Fruit fly (Drosophila melanogaster) whole organism, prepupa: ENCODE data around the gene CG18598.

Source experiments
- Blimp-1 ChIP-seq: fragments of 200-800 bp; sonication (Bioruptor generic); optimal IDR thresholded peaks from 3 replicates; lab custom pipeline; 2017; ENCODE audit warnings: missing biosample characterization, missing genetic modification characterization, mild to moderate bottlenecking, moderate library complexity, missing genetic modification reagents
- CG10631 ChIP-seq: fragments of 200-800 bp; sonication (Bioruptor generic); optimal IDR thresholded peaks from 2 replicates; lab custom pipeline; 2016; ENCODE audit warnings: missing biosample characterization, missing genetic modification characterization
- CG10669 ChIP-seq: fragments of 200-800 bp; sonication (Bioruptor generic); optimal IDR thresholded peaks from 3 replicates; lab custom pipeline; 2018; ENCODE audit warnings: missing biosample characterization, mild to moderate bottlenecking, missing genetic modification characterization, moderate library complexity
- CG11294 ChIP-seq: fragments of 200-800 bp; sonication (Bioruptor generic); IDR thresholded peaks from 2 replicates; pipeline ENCODE4 v1.3.6; 2022; ENCODE audit warnings: missing biosample characterization, missing genetic modification characterization
- CG11762 ChIP-seq: fragments of 200-800 bp; sonication (Bioruptor generic); optimal IDR thresholded peaks from 3 replicates; lab custom pipeline; 2016; ENCODE audit warnings: missing biosample characterization, missing genetic modification characterization; ENCODE audit not compliant: insufficient read depth
- CG11902 ChIP-seq: fragments of 200-800 bp; sonication (Bioruptor generic); optimal IDR thresholded peaks from 3 replicates; lab custom pipeline; 2016; ENCODE audit warnings: missing biosample characterization, missing genetic modification characterization
- CG15336 ChIP-seq: fragments of 200-800 bp; sonication (Bioruptor generic); IDR thresholded peaks from 2 replicates; pipeline ENCODE4 v1.3.6; 2022; ENCODE audit warnings: missing biosample characterization, missing genetic modification characterization
- CG1621 ChIP-seq: fragments of 200-800 bp; sonication (Bioruptor generic); optimal IDR thresholded peaks from 3 replicates; lab custom pipeline; 2018; ENCODE audit warnings: missing biosample characterization, mild to moderate bottlenecking, missing genetic modification characterization
- CG32006 ChIP-seq: fragments of 200-800 bp; sonication (Bioruptor generic); optimal IDR thresholded peaks from 3 replicates; lab custom pipeline; 2017; ENCODE audit warnings: missing biosample characterization, mild to moderate bottlenecking, missing genetic modification characterization
- CG34406 ChIP-seq: fragments of 200-800 bp; sonication (Bioruptor generic); optimal IDR thresholded peaks from 3 replicates; lab custom pipeline; 2016; ENCODE audit warnings: missing biosample characterization, missing genetic modification characterization
- CG4318 ChIP-seq: fragments of 200-800 bp; sonication (Bioruptor generic); optimal IDR thresholded peaks from 3 replicates; lab custom pipeline; 2017; ENCODE audit warnings: missing biosample characterization, mild to moderate bottlenecking, missing genetic modification characterization
- CG6792 ChIP-seq: fragments of 200-800 bp; sonication (Bioruptor generic); optimal IDR thresholded peaks from 3 replicates; lab custom pipeline; 2016; ENCODE audit warnings: missing biosample characterization, missing genetic modification characterization
- CG6808 ChIP-seq: fragments of 200-800 bp; sonication (Bioruptor generic); optimal IDR thresholded peaks from 3 replicates; lab custom pipeline; 2017; ENCODE audit warnings: missing biosample characterization, missing genetic modification characterization, mild to moderate bottlenecking, moderate library complexity, missing genetic modification reagents
- CG6854 ChIP-seq: fragments of 200-800 bp; sonication (Bioruptor generic); optimal IDR thresholded peaks from 2 replicates; lab custom pipeline; 2017; ENCODE audit warnings: missing biosample characterization, mild to moderate bottlenecking, missing genetic modification characterization
- CG8319 ChIP-seq: fragments of 200-800 bp; sonication (Bioruptor generic); optimal IDR thresholded peaks from 3 replicates; lab custom pipeline; 2016; ENCODE audit warnings: missing biosample characterization, missing genetic modification characterization
- CG9139 ChIP-seq: fragments of 200-800 bp; sonication (Bioruptor generic); optimal IDR thresholded peaks from 3 replicates; lab custom pipeline; 2017; ENCODE audit warnings: missing biosample characterization, mild to moderate bottlenecking, missing genetic modification characterization
- Eip75B ChIP-seq: fragments of 200-800 bp; sonication (Bioruptor generic); optimal IDR thresholded peaks from 3 replicates; lab custom pipeline; 2016; ENCODE audit warnings: missing biosample characterization, missing genetic modification characterization
- Eip93F ChIP-seq: fragments of 200-800 bp; sonication (Bioruptor generic); optimal IDR thresholded peaks from 2 replicates; lab custom pipeline; 2016; ENCODE audit warnings: missing biosample characterization, mild to moderate bottlenecking, missing genetic modification characterization
- Gug ChIP-seq: fragments of 200-800 bp; sonication (Bioruptor generic); IDR thresholded peaks from 2 replicates; pipeline ENCODE4 v1.3.6; 2022; ENCODE audit warnings: missing biosample characterization, missing genetic modification characterization
- Hr4 ChIP-seq: fragments of 200-800 bp; sonication (Bioruptor generic); optimal IDR thresholded peaks from 3 replicates; lab custom pipeline; 2016; ENCODE audit warnings: missing biosample characterization, missing genetic modification characterization
- Lpt ChIP-seq: fragments of 200-800 bp; sonication (Bioruptor generic); optimal IDR thresholded peaks from 3 replicates; lab custom pipeline; 2016; ENCODE audit warnings: missing biosample characterization, missing genetic modification characterization
- Met ChIP-seq: fragments of 200-800 bp; sonication (Bioruptor generic); optimal IDR thresholded peaks from 3 replicates; lab custom pipeline; 2016; ENCODE audit warnings: missing biosample characterization, missing genetic modification characterization
- OdsH ChIP-seq: fragments of 200-800 bp; sonication (Bioruptor generic); optimal IDR thresholded peaks from 3 replicates; lab custom pipeline; 2016; ENCODE audit warnings: missing biosample characterization, missing genetic modification characterization
- Smox ChIP-seq: fragments of 200-800 bp; sonication (Bioruptor generic); optimal IDR thresholded peaks from 3 replicates; lab custom pipeline; 2016; ENCODE audit warnings: missing biosample characterization, missing genetic modification characterization
- Sox14 ChIP-seq: fragments of 200-800 bp; sonication (Bioruptor generic); optimal IDR thresholded peaks from 3 replicates; lab custom pipeline; 2016; ENCODE audit warnings: missing biosample characterization, missing genetic modification characterization
- achi ChIP-seq: fragments of 200-800 bp; sonication (Bioruptor generic); optimal IDR thresholded peaks from 3 replicates; lab custom pipeline; 2016; ENCODE audit warnings: missing biosample characterization, missing genetic modification characterization
- dac ChIP-seq: fragments of 200-800 bp; sonication (Bioruptor generic); optimal IDR thresholded peaks from 2 replicates; lab custom pipeline; 2017; ENCODE audit warnings: missing biosample characterization, mild to moderate bottlenecking, missing genetic modification characterization
- fkh ChIP-seq: fragments of 200-800 bp; sonication (Bioruptor generic); optimal IDR thresholded peaks from 3 replicates; lab custom pipeline; 2017; ENCODE audit warnings: missing biosample characterization, mild to moderate bottlenecking, missing genetic modification characterization, moderate library complexity
- pdm3 ChIP-seq: fragments of 200-800 bp; sonication (Bioruptor generic); optimal IDR thresholded peaks from 3 replicates; lab custom pipeline; 2016; ENCODE audit warnings: missing biosample characterization, missing genetic modification characterization
- spab ChIP-seq: fragments of 200-800 bp; sonication (Bioruptor generic); optimal IDR thresholded peaks from 2 replicates; lab custom pipeline; 2017; ENCODE audit warnings: missing biosample characterization, mild to moderate bottlenecking, missing genetic modification characterization, missing genetic modification reagents
- ss ChIP-seq, 2 experiments: fragments of 200-800 bp; sonication (Bioruptor generic); optimal IDR thresholded peaks; 2 replicates in 1 of 2; 3 replicates in 1 of 2; lab custom pipeline; 2017 to 2018; ENCODE audit warnings: mild to moderate bottlenecking in 2 of 2, missing biosample characterization in 2 of 2, missing genetic modification characterization in 2 of 2, moderate library complexity in 1 of 2
- vri ChIP-seq: fragments of 200-800 bp; sonication (Bioruptor generic); optimal IDR thresholded peaks from 3 replicates; lab custom pipeline; 2016; ENCODE audit warnings: missing biosample characterization, mild to moderate bottlenecking, missing genetic modification characterization

The CG18598 gene

dm6 chr3R:18244171-18245043 is 6.5 kb upstream of the CG18598 start (continued):
- TF ChIP-seq CG8319 (GFP tag; lab: Kevin White, UChicago) (no peak), fkh (GFP tag; lab: Kevin White, UChicago) (peak; percentile 53), CG6808 (no peak), Met (GFP tag; lab: Kevin White, UChicago) (no peak), Hr4 (GFP tag; lab: Kevin White, UChicago) (no peak), CG10669 (GFP tag; lab: Kevin White, UChicago) (no peak), dac (GFP tag; lab: Kevin White, UChicago) (no peak), Sox14 (GFP tag; lab: Kevin White, UChicago) (peak; percentile 32), CG15336 (GFP tag; lab: Robert Waterston, UW) (no peak), spab (GFP tag; lab: Kevin White, UChicago) (no peak), pdm3 (GFP tag; lab: Kevin White, UChicago) (no peak), CG6854 (GFP tag; lab: Kevin White, UChicago) (no peak), Gug (no peak; the same call in 1 of the 2 replicates), CG1621 (peak; percentile 24), Blimp-1 (no peak)

- TF ChIP-seq ss (GFP tag; optimal IDR thresholded peaks at IDR 0.05; lab: Kevin White, UChicago) (peak in 1 of 2 experiments; percentile 0), OdsH (GFP tag; lab: Kevin White, UChicago) (no peak), Eip93F (GFP tag; lab: Kevin White, UChicago) (no peak), CG11294 (GFP tag; lab: Robert Waterston, UW) (no peak), CG11762 (GFP tag; lab: Kevin White, UChicago) (no peak), achi (no peak)
Measured at dm6 chr3R:18245044-18245596, 5.8 kb upstream of the CG18598 start.

DNA sequence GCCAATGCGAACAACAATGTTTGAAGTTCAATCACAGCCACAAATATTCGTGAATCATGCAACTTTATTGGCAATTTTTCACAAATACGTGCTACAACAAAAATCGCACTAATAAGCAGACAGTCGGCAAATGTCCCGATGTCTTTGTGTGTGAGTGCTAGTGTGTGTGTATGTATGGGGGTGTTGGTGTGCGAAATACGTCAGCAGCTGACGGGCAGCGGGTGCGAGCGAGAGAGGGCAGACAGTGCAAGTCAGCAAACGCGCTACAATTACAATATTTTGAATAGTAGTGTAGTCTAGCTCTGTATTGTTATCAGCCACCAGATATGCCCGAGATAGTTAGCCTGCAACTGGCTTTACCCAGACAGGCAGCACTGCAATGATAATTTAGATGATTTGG is 4.9 kb upstream of the CG18598 start:
- TF ChIP-seq fkh (GFP tag; lab: Kevin White, UChicago) (no peak), CG32006 (GFP tag; lab: Kevin White, UChicago) (no peak), CG11902 (no peak), pdm3 (GFP tag; lab: Kevin White, UChicago) (no peak), dac (GFP tag; lab: Kevin White, UChicago) (no peak), Smox (GFP tag; lab: Kevin White, UChicago) (no peak), CG6792 (GFP tag; lab: Kevin White, UChicago) (no peak), Hr4 (GFP tag; lab: Kevin White, UChicago) (no peak), Eip75B (GFP tag; lab: Kevin White, UChicago) (no peak), CG10631 (GFP tag; lab: Kevin White, UChicago) (no peak), CG6808 (no peak)
- TF ChIP-seq, all 60 proteins: peak for 0

DNA sequence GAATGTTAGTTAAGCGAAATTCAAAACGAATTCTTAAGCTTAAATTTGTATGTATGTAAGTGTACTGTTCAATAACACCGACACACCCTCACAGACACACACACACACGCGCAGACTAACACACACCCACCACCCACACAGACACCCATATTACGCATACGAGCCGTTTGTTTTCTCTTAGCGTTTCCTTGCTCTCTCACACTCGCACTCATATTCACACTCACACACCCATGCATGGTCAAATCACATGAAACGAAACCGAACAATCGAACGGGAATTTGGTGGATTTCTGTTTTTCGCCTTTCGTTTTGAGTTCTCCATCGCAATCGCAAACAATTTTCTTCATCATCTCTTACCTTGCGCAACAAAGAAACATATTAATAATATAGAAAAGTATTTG is 1.6 kb upstream of the CG18598 start:
- TF ChIP-seq CG4318 (GFP tag; lab: Kevin White, UChicago): no peak
- TF ChIP-seq CG9139 (GFP tag; lab: Kevin White, UChicago): no peak
- TF ChIP-seq vri (GFP tag; lab: Kevin White, UChicago): no peak
- no peak for TF ChIP-seq CG34406 (GFP tag; lab: Kevin White, UChicago)
- no peak for TF ChIP-seq dac (GFP tag; lab: Kevin White, UChicago)
- TF ChIP-seq Lpt (GFP tag; lab: Kevin White, UChicago): no peak
